Worm (Caenorhabditis elegans) whole organism, early embryonic: ENCODE measurements around the gene sre-27.

ENCODE experiments used
- ama-1 ChIP-seq: fragments of 150-350 bp; optimal IDR thresholded peaks from 2 replicates; lab custom pipeline; 2014
- ceh-36 ChIP-seq: sonication (generic microtip); optimal IDR thresholded peaks from 2 replicates; lab custom pipeline; 2016; ENCODE audit warnings: missing genetic modification characterization, inconsistent platforms, missing compliant biosample characterization
- flt-1 ChIP-seq: fragments of 200-800 bp; sonication (Bioruptor generic); IDR thresholded peaks from 2 replicates; pipeline ENCODE4 v1.3.6; 2022; ENCODE audit warnings: missing genetic modification characterization, missing compliant biosample characterization
- tbx-37 ChIP-seq: fragments of 200-800 bp; sonication (Bioruptor generic); conservative IDR thresholded peaks from 2 replicates; pipeline ENCODE4 v1.3.6; 2022; ENCODE audit warnings: missing genetic modification reagents, missing genetic modification characterization, missing compliant biosample characterization

- no peak for TF ChIP-seq tbx-37
- TF ChIP-seq flt-1 (GFP tag; lab: Robert Waterston, UW), result no peak
- TF ChIP-seq ama-1, result no peak
- TF ChIP-seq ceh-36 (tag; lab: Kevin White, UChicago), result no peak
These were observed 7.3 kb downstream of the sre-27 start, which contains the start of gene F57G9.3 for ce11 chrII:12410107-12410506.
